Fruit fly (Drosophila melanogaster) whole organism, embryonic: Measurements from ENCODE around the gene CG31459.

ENCODE experiments used
- Ada2b ChIP-seq: fragments of 200-800 bp; sonication (Bioruptor generic); IDR thresholded peaks from 2 replicates; pipeline ENCODE4 v1.3.6; 2022; ENCODE audit warnings: missing biosample characterization, missing genetic modification characterization
- Atf-2 ChIP-seq: fragments of 200-800 bp; sonication (Bioruptor generic); optimal IDR thresholded peaks from 2 replicates; lab custom pipeline; 2016; ENCODE audit warnings: missing biosample characterization, missing genetic modification characterization
- C15 ChIP-seq: fragments of 200-800 bp; sonication (Bioruptor generic); IDR thresholded peaks from 3 replicates; pipeline ENCODE4 v1.3.6; 2022; ENCODE audit warnings: missing biosample characterization, missing genetic modification characterization
- CG10209 ChIP-seq: fragments of 200-800 bp; sonication (Bioruptor generic); optimal IDR thresholded peaks from 3 replicates; lab custom pipeline; 2017; ENCODE audit warnings: missing biosample characterization, mild to moderate bottlenecking, missing genetic modification characterization, missing genetic modification reagents
- CG10431 ChIP-seq: fragments of 200-800 bp; sonication (Bioruptor generic); optimal IDR thresholded peaks from 3 replicates; lab custom pipeline; 2018; ENCODE audit warnings: missing biosample characterization, mild to moderate bottlenecking, missing genetic modification characterization
- CG10979 ChIP-seq: fragments of 200-800 bp; sonication (Bioruptor generic); optimal IDR thresholded peaks from 2 replicates; lab custom pipeline; 2018; ENCODE audit warnings: missing biosample characterization, mild to moderate bottlenecking, missing genetic modification characterization, moderate library complexity
- CG11093 ChIP-seq: fragments of 200-800 bp; sonication (Bioruptor generic); IDR thresholded peaks from 3 replicates; pipeline ENCODE4 v1.3.6; 2022; ENCODE audit warnings: missing biosample characterization, missing genetic modification characterization
- CG11723 ChIP-seq: fragments of 200-800 bp; sonication (Bioruptor generic); optimal IDR thresholded peaks from 2 replicates; lab custom pipeline; 2017; ENCODE audit warnings: missing biosample characterization, mild to moderate bottlenecking, missing genetic modification characterization
- CG13424 ChIP-seq: fragments of 200-800 bp; sonication (Bioruptor generic); optimal IDR thresholded peaks from 2 replicates; lab custom pipeline; 2019; ENCODE audit warnings: missing biosample characterization, mild to moderate bottlenecking, missing genetic modification characterization, moderate library complexity
- CG14014 ChIP-seq: fragments of 200-800 bp; sonication (Bioruptor generic); IDR thresholded peaks from 2 replicates; pipeline ENCODE4 v1.3.6; 2022; ENCODE audit warnings: missing biosample characterization, missing genetic modification characterization
- CG15269 ChIP-seq: fragments of 200-800 bp; sonication (Bioruptor generic); optimal IDR thresholded peaks from 2 replicates; lab custom pipeline; 2018; ENCODE audit warnings: missing biosample characterization, mild to moderate bottlenecking, missing genetic modification characterization, moderate library complexity
- CG15479 ChIP-seq: fragments of 200-800 bp; sonication (Bioruptor generic); optimal IDR thresholded peaks from 3 replicates; lab custom pipeline; 2019; ENCODE audit warnings: missing biosample characterization, mild to moderate bottlenecking, missing genetic modification characterization, moderate library complexity
- CG15601 ChIP-seq: fragments of 200-800 bp; sonication (Bioruptor generic); optimal IDR thresholded peaks from 3 replicates; lab custom pipeline; 2019; ENCODE audit warnings: missing biosample characterization, mild to moderate bottlenecking, missing genetic modification characterization, moderate library complexity
- CG17361 ChIP-seq: fragments of 200-800 bp; sonication (Bioruptor generic); IDR thresholded peaks from 3 replicates; pipeline ENCODE4 v1.3.6; 2022; ENCODE audit warnings: missing biosample characterization, missing genetic modification characterization
- CG2678 ChIP-seq: fragments of 200-800 bp; sonication (Bioruptor generic); optimal IDR thresholded peaks from 3 replicates; lab custom pipeline; 2019; ENCODE audit warnings: missing biosample characterization, mild to moderate bottlenecking, missing genetic modification characterization, moderate library complexity
- CG42726 ChIP-seq: fragments of 200-800 bp; sonication (Bioruptor generic); IDR thresholded peaks from 2 replicates; pipeline ENCODE4 v1.3.6; 2022; ENCODE audit warnings: missing biosample characterization, missing genetic modification characterization; ENCODE audit not compliant: partially characterized antibody
- CG9727 ChIP-seq: fragments of 200-800 bp; sonication (Bioruptor generic); optimal IDR thresholded peaks from 3 replicates; lab custom pipeline; 2017; ENCODE audit warnings: missing biosample characterization, mild to moderate bottlenecking, missing genetic modification characterization
- Dip3 ChIP-seq: fragments of 200-800 bp; sonication (Bioruptor generic); optimal IDR thresholded peaks from 3 replicates; lab custom pipeline; 2016; ENCODE audit warnings: missing biosample characterization, missing genetic modification characterization
- Elba2 ChIP-seq: fragments of 200-800 bp; sonication (Bioruptor generic); optimal IDR thresholded peaks from 3 replicates; lab custom pipeline; 2016; ENCODE audit warnings: missing biosample characterization, missing genetic modification characterization
- GATAe ChIP-seq: fragments of 200-800 bp; sonication (Bioruptor generic); conservative IDR thresholded peaks from 2 replicates; pipeline ENCODE4 v1.3.6; 2022; ENCODE audit warnings: missing biosample characterization, missing genetic modification characterization
- Jarid2 ChIP-seq: fragments of 200-800 bp; sonication (Bioruptor generic); optimal IDR thresholded peaks from 3 replicates; lab custom pipeline; 2017; ENCODE audit warnings: mild to moderate bottlenecking, missing biosample characterization, missing genetic modification reagents, missing genetic modification characterization
- NK7.1 ChIP-seq: fragments of 200-800 bp; sonication (Bioruptor generic); optimal IDR thresholded peaks from 3 replicates; lab custom pipeline; 2016; ENCODE audit warnings: missing biosample characterization, missing genetic modification characterization
- Pdp1 ChIP-seq, 2 experiments: fragments of 200-800 bp; sonication (Bioruptor generic); optimal IDR thresholded peaks; 3 replicates each; lab custom pipeline; 2016; ENCODE audit warnings: missing biosample characterization in 2 of 2, missing genetic modification characterization in 2 of 2, mild to moderate bottlenecking in 1 of 2, moderate library complexity in 1 of 2
- Poxn ChIP-seq: fragments of 200-800 bp; sonication (Bioruptor generic); IDR thresholded peaks from 2 replicates; pipeline ENCODE4 v1.3.6; 2022; ENCODE audit warnings: missing biosample characterization, missing genetic modification characterization
- Sox102F ChIP-seq: fragments of 200-800 bp; sonication (Bioruptor generic); optimal IDR thresholded peaks from 2 replicates; lab custom pipeline; 2018; ENCODE audit warnings: missing biosample characterization, mild to moderate bottlenecking, missing genetic modification characterization, moderate library complexity
- TFAM ChIP-seq: fragments of 200-800 bp; sonication (Bioruptor generic); optimal IDR thresholded peaks from 2 replicates; lab custom pipeline; 2017; ENCODE audit warnings: missing biosample characterization, missing genetic modification characterization, inconsistent platforms
- amos ChIP-seq: fragments of 200-800 bp; sonication (Bioruptor generic); IDR thresholded peaks from 2 replicates; pipeline ENCODE4 v1.3.6; 2022; ENCODE audit warnings: missing biosample characterization, missing genetic modification characterization; ENCODE audit not compliant: partially characterized antibody
- aop ChIP-seq: fragments of 200-800 bp; sonication (Bioruptor generic); IDR thresholded peaks from 2 replicates; pipeline ENCODE4 v1.3.6; 2022; ENCODE audit warnings: missing biosample characterization, missing genetic modification characterization
- ase ChIP-seq: fragments of 200-800 bp; sonication (Bioruptor generic); IDR thresholded peaks from 3 replicates; pipeline ENCODE4 v1.3.6; 2022; ENCODE audit warnings: missing biosample characterization, missing genetic modification characterization
- bsh ChIP-seq, 2 experiments: fragments of 200-800 bp; sonication (Bioruptor generic); optimal IDR thresholded peaks; 2 replicates each; lab custom pipeline; 2017 to 2018; ENCODE audit warnings: mild to moderate bottlenecking in 2 of 2, missing biosample characterization in 2 of 2, missing genetic modification characterization in 2 of 2, moderate library complexity in 1 of 2
- chinmo ChIP-seq: fragments of 200-800 bp; sonication (Bioruptor generic); IDR thresholded peaks from 4 replicates; pipeline ENCODE4 v1.3.6; 2022; ENCODE audit warnings: missing biosample characterization, missing genetic modification characterization; ENCODE audit not compliant: partially characterized antibody
- dan ChIP-seq: fragments of 200-800 bp; sonication (Bioruptor generic); IDR thresholded peaks from 2 replicates; pipeline ENCODE4 v1.3.6; 2022; ENCODE audit warnings: missing biosample characterization, missing genetic modification characterization
- dimm ChIP-seq: fragments of 200-800 bp; sonication (Bioruptor generic); IDR thresholded peaks from 2 replicates; pipeline ENCODE4 v1.3.6; 2022; ENCODE audit warnings: missing biosample characterization, missing genetic modification characterization
- disco-r ChIP-seq: fragments of 200-800 bp; sonication (Bioruptor generic); optimal IDR thresholded peaks from 2 replicates; lab custom pipeline; 2016; ENCODE audit warnings: missing biosample characterization, missing genetic modification characterization
- dm ChIP-seq: fragments of 200-800 bp; sonication (Bioruptor generic); optimal IDR thresholded peaks from 3 replicates; lab custom pipeline; 2016; ENCODE audit warnings: missing biosample characterization, missing genetic modification characterization
- exex ChIP-seq: fragments of 200-800 bp; sonication (Bioruptor generic); optimal IDR thresholded peaks from 4 replicates; lab custom pipeline; 2018; ENCODE audit warnings: missing biosample characterization, mild to moderate bottlenecking, missing genetic modification characterization, moderate library complexity
- fd3F ChIP-seq: fragments of 200-800 bp; sonication (Bioruptor generic); optimal IDR thresholded peaks from 2 replicates; lab custom pipeline; 2018; ENCODE audit warnings: missing biosample characterization, mild to moderate bottlenecking, missing genetic modification characterization, moderate library complexity
- kay ChIP-seq: fragments of 200-800 bp; sonication (Bioruptor generic); optimal IDR thresholded peaks from 2 replicates; lab custom pipeline; 2016; ENCODE audit warnings: missing biosample characterization, missing genetic modification characterization
- lab ChIP-seq: fragments of 200-800 bp; sonication (Bioruptor generic); optimal IDR thresholded peaks from 3 replicates; lab custom pipeline; 2017; ENCODE audit warnings: missing biosample characterization, missing genetic modification characterization, mild to moderate bottlenecking, moderate library complexity, missing genetic modification reagents
- lbe ChIP-seq: fragments of 200-800 bp; sonication (Bioruptor generic); optimal IDR thresholded peaks from 2 replicates; lab custom pipeline; 2016; ENCODE audit warnings: missing biosample characterization, mild to moderate bottlenecking, missing genetic modification characterization
- pita ChIP-seq: fragments of 200-800 bp; sonication (Bioruptor generic); optimal IDR thresholded peaks from 2 replicates; lab custom pipeline; 2017; ENCODE audit warnings: missing biosample characterization, mild to moderate bottlenecking, missing genetic modification characterization
- run ChIP-seq: fragments of 200-800 bp; sonication (Bioruptor generic); optimal IDR thresholded peaks from 3 replicates; lab custom pipeline; 2018; ENCODE audit warnings: missing biosample characterization, mild to moderate bottlenecking, missing genetic modification characterization
- sens-2 ChIP-seq: fragments of 200-800 bp; sonication (Bioruptor generic); IDR thresholded peaks from 2 replicates; pipeline ENCODE4 v1.3.6; 2022; ENCODE audit warnings: missing biosample characterization, missing genetic modification characterization
- stwl ChIP-seq: fragments of 200-800 bp; sonication (Bioruptor generic); optimal IDR thresholded peaks from 3 replicates; lab custom pipeline; 2018; ENCODE audit warnings: missing biosample characterization, mild to moderate bottlenecking, missing genetic modification characterization, moderate library complexity
- sug ChIP-seq: fragments of 200-800 bp; optimal IDR thresholded peaks from 2 replicates; lab custom pipeline; 2019; ENCODE audit warnings: missing biosample characterization, mild to moderate bottlenecking, missing genetic modification characterization, moderate library complexity
- tup ChIP-seq: fragments of 200-800 bp; sonication (Bioruptor generic); optimal IDR thresholded peaks from 2 replicates; lab custom pipeline; 2016; ENCODE audit warnings: missing biosample characterization, mild to moderate bottlenecking, missing genetic modification characterization, moderate library complexity
- vfl ChIP-seq: fragments of 200-800 bp; sonication (Bioruptor generic); optimal IDR thresholded peaks from 2 replicates; lab custom pipeline; 2016; ENCODE audit warnings: missing biosample characterization, missing genetic modification characterization
- zfh2 ChIP-seq: fragments of 200-800 bp; sonication (Bioruptor generic); optimal IDR thresholded peaks from 2 replicates; lab custom pipeline; 2016; ENCODE audit warnings: missing biosample characterization, missing genetic modification characterization

The CG31459 gene

dm6 chr3R:19860996-19861719 is 20.5 kb downstream of the CG31459 start, which contains the start of the genes Ire1 and Mrm2 (continued):
- TF ChIP-seq Sox102F (GFP tag; lab: Kevin White, UChicago) (peak; percentile 78), Elba2 (peak; percentile 96), CG15479 (peak; percentile 9), lab (GFP tag; lab: Kevin White, UChicago) (peak; percentile 75), Poxn (no peak), CG10431 (GFP tag; lab: Kevin White, UChicago) (peak; percentile 14), Ada2b (GFP tag; lab: Robert Waterston, UW) (peak; percentile 75), CG11093 (peak; percentile 77; the same call in 2 of the 3 replicates), kay (GFP tag; lab: Kevin White, UChicago) (peak; percentile 60), CG14014 (GFP tag; lab: Robert Waterston, UW) (peak; percentile 83), dan (GFP tag; lab: Robert Waterston, UW) (0 out of 2 replicates have a peak, but pooled peaks have one; percentile 30), stwl (tag; lab: Kevin White, UChicago) (peak; percentile 92), NK7.1 (peak; percentile 62), sens-2 (GFP tag; lab: Robert Waterston, UW) (no peak), CG17361 (GFP tag; lab: Robert Waterston, UW) (peak; percentile 88), CG10979 (tag; lab: Kevin White, UChicago) (peak; percentile 72), dimm (GFP tag; lab: Robert Waterston, UW) (peak; percentile 27; the same call in 1 of the 2 replicates), pita (GFP tag; lab: Kevin White, UChicago) (no peak), bsh (GFP tag; optimal IDR thresholded peaks at IDR 0.05; lab: Kevin White, UChicago) (peak; percentile 20 to 78), CG15601 (tag; lab: Kevin White, UChicago) (peak; percentile 82), Dip3 (GFP tag; lab: Kevin White, UChicago) (peak; percentile 88), tup (GFP tag; lab: Kevin White, UChicago) (no peak), CG11723 (GFP tag; lab: Kevin White, UChicago) (peak; percentile 47), Pdp1 (GFP tag; optimal IDR thresholded peaks at IDR 0.05; lab: Kevin White, UChicago) (peak; percentile 92 to 93), CG9727 (GFP tag; lab: Kevin White, UChicago) (peak; percentile 79), GATAe (GFP tag; lab: Robert Waterston, UW) (peak; percentile 39; the same call in 1 of the 2 replicates), exex (tag; lab: Kevin White, UChicago) (peak; percentile 46), amos (GFP tag; lab: Robert Waterston, UW) (peak; percentile 59), Atf-2 (peak; percentile 84), ase (GFP tag; lab: Robert Waterston, UW) (peak; percentile 59; the same call in 1 of the 3 replicates), dm (peak; percentile 90), CG42726 (GFP tag; lab: Robert Waterston, UW) (no peak), CG15269 (tag; lab: Kevin White, UChicago) (peak; percentile 79), run (tag; lab: Kevin White, UChicago) (peak; percentile 6), aop (GFP tag; lab: Robert Waterston, UW) (no peak), zfh2 (GFP tag; lab: Kevin White, UChicago) (peak; percentile 89), fd3F (GFP tag; lab: Kevin White, UChicago) (peak; percentile 72), vfl (GFP tag; lab: Kevin White, UChicago) (peak; percentile 85), C15 (no peak), CG2678 (peak; percentile 76), TFAM (GFP tag; lab: Kevin White, UChicago) (no peak), CG10209 (peak; percentile 67), disco-r (GFP tag; lab: Kevin White, UChicago) (peak; percentile 77), lbe (GFP tag; lab: Kevin White, UChicago) (peak; percentile 42), Jarid2 (GFP tag; lab: Kevin White, UChicago) (peak; percentile 69), sug (peak; percentile 71), chinmo (GFP tag; lab: Robert Waterston, UW) (peak; percentile 80; the same call in 1 of the 4 replicates), CG13424 (tag; lab: Kevin White, UChicago) (peak; percentile 82)
